Worm (Caenorhabditis elegans): ENCODE data around the gene fmil-1.

DNA sequence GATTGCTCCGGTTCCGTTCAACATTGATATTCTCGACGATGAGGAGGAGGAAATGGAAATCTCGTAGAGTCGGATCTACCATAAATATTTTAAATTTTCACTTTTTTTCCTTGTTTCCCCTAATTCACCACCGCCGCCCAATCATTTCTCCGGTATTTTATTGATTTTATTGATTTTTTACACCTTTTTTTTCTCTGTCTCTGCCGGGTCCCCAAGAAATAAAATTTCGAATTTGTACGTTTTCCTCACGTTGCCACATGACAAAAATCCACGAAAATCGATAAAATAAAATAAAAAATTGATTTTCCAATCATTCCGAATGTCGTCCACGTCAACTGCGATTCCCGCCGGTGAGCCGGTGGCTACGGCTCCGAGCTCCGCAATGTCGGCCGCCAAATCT lies 29.7 kb upstream of the fmil-1 start, which contains the start of gene Y37E11AL.2:
- no peak for TF ChIP-seq unc-120 (tag; optimal IDR thresholded peaks at IDR 0.05; ENCODE audit: poor library complexity, severe bottlenecking)
- TF ChIP-seq nhr-12 (tag; optimal IDR thresholded peaks at IDR 0.05): no peak
- TF ChIP-seq elt-3 (tag; optimal IDR thresholded peaks at IDR 0.05): no peak
- TF ChIP-seq lin-13 (tag; optimal IDR thresholded peaks at IDR 0.05): no peak
- TF ChIP-seq unc-39 (tag; optimal IDR thresholded peaks at IDR 0.05): no peak
- no peak for TF ChIP-seq mab-5 (tag; optimal IDR thresholded peaks at IDR 0.05)
- TF ChIP-seq mep-1 (tag; optimal IDR thresholded peaks at IDR 0.05): no peak
- TF ChIP-seq unc-62 (GFP tag; optimal IDR thresholded peaks at IDR 0.05): no peak
- no peak for TF ChIP-seq tbx-8 (GFP tag; optimal IDR thresholded peaks at IDR 0.05)
- TF ChIP-seq ces-1 (GFP tag; optimal IDR thresholded peaks at IDR 0.05): no peak
- TF ChIP-seq nhr-76 (tag; optimal IDR thresholded peaks at IDR 0.05): no peak

All from whole organism, mixed stage, embryonic.